Worm (Caenorhabditis elegans) whole organism, L4 larva: ENCODE measurements around the gene nspe-3.

ENCODE experiments used
- F44E2.7 ChIP-seq: fragments of 200-800 bp; sonication (Bioruptor generic); IDR thresholded peaks from 2 replicates; pipeline ENCODE4 v2.1.2; 2022; ENCODE audit warnings: missing genetic modification characterization, missing compliant biosample characterization
- T20F7.1 ChIP-seq: fragments of 200-800 bp; sonication (Bioruptor generic); optimal IDR thresholded peaks from 2 replicates; lab custom pipeline; 2018; ENCODE audit warnings: mild to moderate bottlenecking, missing genetic modification characterization, missing compliant biosample characterization
- T26A8.4 ChIP-seq: fragments of 200-800 bp; sonication (Bioruptor generic); IDR thresholded peaks from 2 replicates; pipeline ENCODE4 v1.3.6; 2022; ENCODE audit warnings: missing genetic modification characterization, missing compliant biosample characterization
- aha-1 ChIP-seq: fragments of 150-350 bp; peaks from one replicate; lab custom pipeline; 2014; ENCODE audit warnings: missing biosample characterization, missing genetic modification characterization
- arid-1 ChIP-seq: fragments of 200-800 bp; sonication (Bioruptor generic); conservative IDR thresholded peaks from 2 replicates; pipeline ENCODE4 v1.3.6; 2022; ENCODE audit warnings: missing genetic modification reagents, missing genetic modification characterization, missing compliant biosample characterization
- ceh-20 ChIP-seq: fragments of 200-800 bp; sonication (Bioruptor generic); IDR thresholded peaks from 2 replicates; pipeline ENCODE4 v1.3.6; 2022; ENCODE audit warnings: missing genetic modification reagents, missing genetic modification characterization, missing compliant biosample characterization
- ceh-32 ChIP-seq: sonication (generic microtip); optimal IDR thresholded peaks from 2 replicates; lab custom pipeline; 2016; ENCODE audit warnings: mild to moderate bottlenecking, missing genetic modification characterization, missing compliant biosample characterization; ENCODE audit not compliant: poor library complexity
- ces-1 ChIP-seq: fragments of 150-350 bp; sonication (generic microtip); optimal IDR thresholded peaks from 4 replicates; lab custom pipeline; 2014; ENCODE audit warnings: missing biosample characterization, missing genetic modification reagents, missing genetic modification characterization
- cey-2 ChIP-seq: sonication (generic microtip); optimal IDR thresholded peaks from 3 replicates; lab custom pipeline; 2017; ENCODE audit warnings: missing genetic modification characterization, mild to moderate bottlenecking, missing compliant biosample characterization, antibody characterized with exemption, borderline replicate concordance; ENCODE audit not compliant: insufficient read depth
- ctbp-1 ChIP-seq: fragments of 200-800 bp; sonication (Bioruptor generic); IDR thresholded peaks from 2 replicates; pipeline ENCODE4 v1.3.6; 2022; ENCODE audit warnings: missing genetic modification reagents, missing genetic modification characterization, missing compliant biosample characterization
- daf-12 ChIP-seq: fragments of 150-350 bp; optimal IDR thresholded peaks from 2 replicates; lab custom pipeline; 2014; ENCODE audit warnings: missing biosample characterization, missing genetic modification reagents, missing genetic modification characterization
- daf-16 ChIP-seq, 3 experiments: sonication (generic microtip); optimal IDR thresholded peaks; 2 replicates each; lab custom pipeline; 2016 to 2017; ENCODE audit warnings: missing genetic modification characterization in 3 of 3, missing genetic modification reagents in 3 of 3, mild to moderate bottlenecking in 2 of 3, missing compliant biosample characterization in 2 of 3, missing biosample characterization in 1 of 3, moderate library complexity in 1 of 3
- daf-8 ChIP-seq: fragments of 200-800 bp; sonication (Bioruptor generic); IDR thresholded peaks from 2 replicates; pipeline ENCODE4 v1.3.6; 2022; ENCODE audit warnings: missing genetic modification characterization, missing compliant biosample characterization
- dmd-6 ChIP-seq: fragments of 200-800 bp; sonication (Bioruptor generic); IDR thresholded peaks from 2 replicates; pipeline ENCODE4 v1.3.6; 2022; ENCODE audit warnings: missing genetic modification reagents, missing genetic modification characterization, missing compliant biosample characterization
- dmd-8 ChIP-seq: fragments of 200-800 bp; sonication (Bioruptor generic); IDR thresholded peaks from 2 replicates; pipeline ENCODE4 v1.3.6; 2022; ENCODE audit warnings: missing genetic modification characterization, missing compliant biosample characterization
- duxl-1 ChIP-seq: sonication (generic microtip); optimal IDR thresholded peaks from 2 replicates; lab custom pipeline; 2016; ENCODE audit warnings: mild to moderate bottlenecking, missing genetic modification characterization, moderate library complexity, missing compliant biosample characterization; ENCODE audit not compliant: poor library complexity
- egl-27 ChIP-seq: sonication (generic microtip); optimal IDR thresholded peaks from 3 replicates; lab custom pipeline; 2017; ENCODE audit warnings: missing biosample characterization, missing genetic modification reagents, missing genetic modification characterization
- egl-43 ChIP-seq: fragments of 200-800 bp; sonication (Bioruptor generic); IDR thresholded peaks from 2 replicates; pipeline ENCODE4 v1.3.6; 2022; ENCODE audit warnings: missing genetic modification reagents, missing genetic modification characterization, missing compliant biosample characterization
- fos-1 ChIP-seq: fragments of 150-350 bp; optimal IDR thresholded peaks from 2 replicates; lab custom pipeline; 2014; ENCODE audit warnings: missing biosample characterization, missing genetic modification characterization
- gei-8 ChIP-seq: fragments of 200-800 bp; sonication (Bioruptor generic); optimal IDR thresholded peaks from 2 replicates; lab custom pipeline; 2018; ENCODE audit warnings: mild to moderate bottlenecking, missing genetic modification characterization, missing compliant biosample characterization
- hif-1 ChIP-seq, 2 experiments: sonication (generic microtip); optimal IDR thresholded peaks; 2 replicates each; lab custom pipeline; 2016 to 2017; ENCODE audit warnings: missing compliant biosample characterization in 2 of 2, missing genetic modification characterization in 2 of 2, missing genetic modification reagents in 2 of 2, missing genotype in 2 of 2, mild to moderate bottlenecking in 1 of 2
- hlh-11 ChIP-seq: fragments of 200-800 bp; sonication (Bioruptor generic); optimal IDR thresholded peaks from 2 replicates; lab custom pipeline; 2018; ENCODE audit warnings: mild to moderate bottlenecking, missing genetic modification characterization, missing compliant biosample characterization
- hlh-30 ChIP-seq: sonication (generic microtip); optimal IDR thresholded peaks from 2 replicates; lab custom pipeline; 2017; ENCODE audit warnings: antibody characterized with exemption, mild to moderate bottlenecking, missing genetic modification characterization, missing compliant biosample characterization; ENCODE audit not compliant: insufficient read depth
- lin-13 ChIP-seq: fragments of 150-350 bp; optimal IDR thresholded peaks from 2 replicates; lab custom pipeline; 2014; ENCODE audit warnings: missing biosample characterization, missing genetic modification reagents, missing genetic modification characterization
- lin-29 ChIP-seq: fragments of 200-800 bp; sonication (Bioruptor generic); IDR thresholded peaks from 2 replicates; pipeline ENCODE4 v1.3.6; 2022; ENCODE audit warnings: missing genetic modification reagents, missing genetic modification characterization, missing compliant biosample characterization
- lir-3 ChIP-seq: sonication (generic microtip); optimal IDR thresholded peaks from 2 replicates; lab custom pipeline; 2016; ENCODE audit warnings: mild to moderate bottlenecking, missing genetic modification characterization, missing compliant biosample characterization
- lsy-2 ChIP-seq, 2 experiments: fragments of 150-350 bp in 1 of 2; sonication (generic microtip) in 1 of 2; optimal IDR thresholded peaks; 2 replicates each; lab custom pipeline; 2014 to 2017; ENCODE audit warnings: missing biosample characterization in 2 of 2, missing genetic modification characterization in 2 of 2
- madf-5 ChIP-seq, 2 experiments: fragments of 200-800 bp; sonication (Bioruptor generic); IDR thresholded peaks; 2 replicates each; pipeline ENCODE4 v1.3.6; 2022; ENCODE audit warnings: missing compliant biosample characterization in 2 of 2, missing genetic modification characterization in 2 of 2
- mdl-1 ChIP-seq, 2 experiments: fragments of 150-350 bp in 1 of 2; sonication (generic microtip) in 1 of 2; optimal IDR thresholded peaks; 2 replicates each; lab custom pipeline; 2014 to 2017; ENCODE audit warnings: missing biosample characterization in 2 of 2, missing genetic modification characterization in 2 of 2
- mep-1 ChIP-seq: fragments of 150-350 bp; sonication (generic microtip); optimal IDR thresholded peaks from 3 replicates; lab custom pipeline; 2014; ENCODE audit warnings: missing biosample characterization, missing genetic modification characterization
- mxl-2 ChIP-seq: fragments of 200-800 bp; sonication (Bioruptor generic); conservative IDR thresholded peaks from 2 replicates; pipeline ENCODE4 v1.3.6; 2022; ENCODE audit warnings: missing genetic modification reagents, missing genetic modification characterization, missing compliant biosample characterization
- mxl-3 ChIP-seq: fragments of 200-800 bp; sonication (Bioruptor generic); optimal IDR thresholded peaks from 2 replicates; lab custom pipeline; 2018; ENCODE audit warnings: mild to moderate bottlenecking, missing genetic modification characterization, missing compliant biosample characterization
- nhr-10 ChIP-seq: fragments of 150-350 bp; optimal IDR thresholded peaks from 2 replicates; lab custom pipeline; 2014; ENCODE audit warnings: missing biosample characterization, missing genetic modification characterization
- nhr-11 ChIP-seq: fragments of 150-350 bp; optimal IDR thresholded peaks from 2 replicates; lab custom pipeline; 2014; ENCODE audit warnings: missing biosample characterization, missing genetic modification characterization
- nhr-25 ChIP-seq: sonication (generic microtip); optimal IDR thresholded peaks from 2 replicates; lab custom pipeline; 2017; ENCODE audit warnings: missing genetic modification characterization, mild to moderate bottlenecking, missing compliant biosample characterization, antibody characterized with exemption, moderate library complexity, borderline replicate concordance; ENCODE audit not compliant: insufficient read depth
- nhr-28 ChIP-seq: fragments of 150-350 bp; optimal IDR thresholded peaks from 2 replicates; lab custom pipeline; 2014; ENCODE audit warnings: missing biosample characterization, missing genetic modification characterization
- nhr-48 ChIP-seq: sonication (generic microtip); optimal IDR thresholded peaks from 2 replicates; lab custom pipeline; 2016; ENCODE audit warnings: mild to moderate bottlenecking, missing genetic modification characterization, missing compliant biosample characterization
- nhr-77 ChIP-seq: fragments of 150-350 bp; optimal IDR thresholded peaks from 2 replicates; lab custom pipeline; 2014; ENCODE audit warnings: missing biosample characterization, missing genetic modification characterization
- pha-4 ChIP-seq, 2 experiments: fragments of 150-350 bp in 1 of 2; fragments of 200-800 bp in 1 of 2; sonication (Bioruptor generic) in 1 of 2; IDR thresholded peaks in 1 of 2; optimal IDR thresholded peaks in 1 of 2; 2 replicates each; pipeline versions ENCODE4 v1.3.6 to Lab custom; 2014 to 2022; ENCODE audit warnings: missing genetic modification characterization in 2 of 2, missing genetic modification reagents in 2 of 2, missing biosample characterization in 1 of 2, missing compliant biosample characterization in 1 of 2
- rbr-2 ChIP-seq: sonication (generic microtip); optimal IDR thresholded peaks from 2 replicates; lab custom pipeline; 2016; ENCODE audit warnings: missing genotype, missing genetic modification characterization, missing compliant biosample characterization
- set-16 ChIP-seq: fragments of 200-800 bp; sonication (Bioruptor generic); IDR thresholded peaks from 2 replicates; pipeline ENCODE4 v1.3.6; 2022; ENCODE audit warnings: missing genetic modification reagents, missing genetic modification characterization, missing compliant biosample characterization
- skn-1 ChIP-seq: fragments of 150-350 bp; optimal IDR thresholded peaks from 2 replicates; lab custom pipeline; 2014; ENCODE audit warnings: missing biosample characterization, missing genetic modification characterization
- snpc-1.2 ChIP-seq: fragments of 200-800 bp; sonication (Bioruptor generic); IDR thresholded peaks from 2 replicates; pipeline ENCODE4 v1.3.6; 2022; ENCODE audit warnings: missing genetic modification reagents, missing genetic modification characterization, missing compliant biosample characterization
- tag-97 ChIP-seq: fragments of 200-800 bp; sonication (Bioruptor generic); IDR thresholded peaks from 2 replicates; pipeline ENCODE4 v1.3.6; 2022; ENCODE audit warnings: missing genetic modification characterization, missing compliant biosample characterization
- tra-1 ChIP-seq: fragments of 200-800 bp; sonication (Bioruptor generic); IDR thresholded peaks from 2 replicates; pipeline ENCODE4 v1.3.6; 2022; ENCODE audit warnings: missing genetic modification reagents, missing genetic modification characterization, missing compliant biosample characterization
- unc-130 ChIP-seq: sonication (generic microtip); optimal IDR thresholded peaks from 2 replicates; lab custom pipeline; 2016; ENCODE audit warnings: missing genetic modification reagents, missing genetic modification characterization, missing compliant biosample characterization
- vab-7 ChIP-seq: fragments of 200-800 bp; sonication (Bioruptor generic); IDR thresholded peaks from 2 replicates; pipeline ENCODE4 v1.3.6; 2022; ENCODE audit warnings: missing genetic modification reagents, missing genetic modification characterization, missing compliant biosample characterization
- zip-11 ChIP-seq: fragments of 200-800 bp; sonication (Bioruptor generic); IDR thresholded peaks from 2 replicates; pipeline ENCODE4 v1.3.6; 2022; ENCODE audit warnings: missing genetic modification characterization, missing compliant biosample characterization

The nspe-3 gene

ce11 chrII:12659676-12660371, 42.1 kb downstream of the nspe-3 start:
- TF ChIP-seq mxl-3 (GFP tag; lab: Kevin White, UChicago) (peak; percentile 77), dmd-8 (GFP tag; lab: Robert Waterston, UW) (no peak), lsy-2 (tag; optimal IDR thresholded peaks at IDR 0.05; lab: Kevin White, UChicago) (peak in 1 of 2 experiments; percentile 49), nhr-25 (tag; lab: Kevin White, UChicago) (no peak), lir-3 (tag; lab: Kevin White, UChicago) (no peak), set-16 (GFP tag; lab: Robert Waterston, UW) (peak; percentile 15; the same call in 1 of the 2 replicates), nhr-77 (tag; lab: Kevin White, UChicago) (no peak), tra-1 (GFP tag; lab: Robert Waterston, UW) (peak; percentile 71), unc-130 (GFP tag; lab: Kevin White, UChicago) (no peak), tag-97 (no peak), egl-43 (GFP tag; lab: Robert Waterston, UW) (no peak), hlh-11 (tag; lab: Kevin White, UChicago) (peak; percentile 61), mep-1 (peak; percentile 27), nhr-48 (no peak), ctbp-1 (GFP tag; lab: Robert Waterston, UW) (0 out of 2 replicates have a peak, but pooled peaks have one; percentile 17), rbr-2 (peak; percentile 16), ceh-20 (GFP tag; lab: Robert Waterston, UW) (0 out of 2 replicates have a peak, but pooled peaks have one; percentile 16), fos-1 (tag; lab: Kevin White, UChicago) (no peak), egl-27 (tag; lab: Kevin White, UChicago) (no peak), duxl-1 (tag; lab: Kevin White, UChicago) (no peak), arid-1 (GFP tag; lab: Robert Waterston, UW) (no peak), hlh-30 (peak; percentile 50), vab-7 (GFP tag; lab: Robert Waterston, UW) (0 out of 2 replicates have a peak, but pooled peaks have one; percentile 14), ces-1 (GFP tag; lab: Kevin White, UChicago) (peak; percentile 34), ceh-32 (tag; lab: Kevin White, UChicago) (no peak), cey-2 (tag; lab: Kevin White, UChicago) (no peak), T26A8.4 (GFP tag; lab: Robert Waterston, UW) (no peak), F44E2.7 (GFP tag; lab: Robert Waterston, UW) (no peak), lin-13 (GFP tag; lab: Kevin White, UChicago) (peak; percentile 11), T20F7.1 (GFP tag; lab: Kevin White, UChicago) (no peak), hif-1 (tag; optimal IDR thresholded peaks at IDR 0.05; lab: Kevin White, UChicago) (peak in 1 of 2 experiments; percentile 48), nhr-10 (tag; lab: Kevin White, UChicago) (no peak), snpc-1.2 (GFP tag; lab: Robert Waterston, UW) (no peak), nhr-28 (tag; lab: Kevin White, UChicago) (peak; percentile 0), daf-12 (no peak), nhr-11 (tag; lab: Kevin White, UChicago) (no peak), lin-29 (GFP tag; lab: Robert Waterston, UW) (no peak), mdl-1 (tag; optimal IDR thresholded peaks at IDR 0.05; lab: Kevin White, UChicago) (peak in 1 of 2 experiments; percentile 42), skn-1 (tag; lab: Kevin White, UChicago) (no peak), pha-4 (GFP tag; IDR thresholded peaks at IDR 0.05; lab: Robert Waterston, UW) (no peak), pha-4 (tag; optimal IDR thresholded peaks at IDR 0.05; lab: Kevin White, UChicago) (no peak), aha-1 (no peak), madf-5 (GFP tag; IDR thresholded peaks at IDR 0.05; lab: Robert Waterston, UW) (no peak), gei-8 (GFP tag; lab: Kevin White, UChicago) (no peak), daf-16 (GFP tag; optimal IDR thresholded peaks at IDR 0.05; lab: Kevin White, UChicago) (peak in 1 of 2 experiments; percentile 26), daf-16 (tag; optimal IDR thresholded peaks at IDR 0.05; lab: Kevin White, UChicago) (no peak), dmd-6 (GFP tag; lab: Robert Waterston, UW) (no peak), daf-8 (GFP tag; lab: Robert Waterston, UW) (no peak), mxl-2 (GFP tag; lab: Robert Waterston, UW) (no peak), zip-11 (GFP tag; lab: Robert Waterston, UW) (no peak)
